Worm (Caenorhabditis elegans) whole organism, young adult: ENCODE data around the gene col-123.
A peak's percentile ranks its signal among the peaks of the same experiment; 100 is the strongest.

Experiments used
- B0035.1 ChIP-seq: sonication (generic microtip); optimal IDR thresholded peaks from 2 replicates; lab custom pipeline; 2016; ENCODE audit warnings: missing genetic modification characterization, mild to moderate bottlenecking, missing compliant biosample characterization, missing genotype, missing genetic modification reagents
- F23B12.7 ChIP-seq: sonication (generic microtip); optimal IDR thresholded peaks from 2 replicates; lab custom pipeline; 2017; ENCODE audit warnings: missing genetic modification characterization, mild to moderate bottlenecking, missing compliant biosample characterization, antibody characterized with exemption, moderate library complexity; ENCODE audit not compliant: insufficient read depth
- F33H1.4 ChIP-seq: fragments of 200-800 bp; sonication (Bioruptor generic); IDR thresholded peaks from 2 replicates; pipeline ENCODE4 v1.3.6; 2022; ENCODE audit warnings: missing genetic modification reagents, missing genetic modification characterization, missing compliant biosample characterization
- F37B4.10 ChIP-seq: fragments of 200-800 bp; sonication (Bioruptor generic); IDR thresholded peaks from 2 replicates; pipeline ENCODE4 v1.3.6; 2022; ENCODE audit warnings: missing genetic modification characterization, missing compliant biosample characterization
- F39B2.1 ChIP-seq: fragments of 200-800 bp; sonication (Bioruptor generic); IDR thresholded peaks from 2 replicates; pipeline ENCODE4 v1.3.6; 2022; ENCODE audit warnings: missing genetic modification reagents, missing genetic modification characterization, missing compliant biosample characterization
- F52B5.7 ChIP-seq: sonication (generic microtip); optimal IDR thresholded peaks from 2 replicates; lab custom pipeline; 2016; ENCODE audit warnings: mild to moderate bottlenecking, missing genetic modification characterization, missing compliant biosample characterization
- F57C9.4 ChIP-seq: sonication (generic microtip); optimal IDR thresholded peaks from 2 replicates; lab custom pipeline; 2017; ENCODE audit warnings: mild to moderate bottlenecking, missing genetic modification characterization, missing compliant biosample characterization
- Y53G8AR.9 ChIP-seq: fragments of 200-800 bp; sonication (Bioruptor generic); conservative IDR thresholded peaks from 2 replicates; pipeline ENCODE4 v1.3.6; 2022; ENCODE audit warnings: missing genetic modification reagents, missing genetic modification characterization, missing compliant biosample characterization
- Y56A3A.18 ChIP-seq: fragments of 200-800 bp; sonication (Bioruptor generic); IDR thresholded peaks from 2 replicates; pipeline ENCODE4 v1.3.6; 2022; ENCODE audit warnings: missing genetic modification reagents, missing genetic modification characterization, missing compliant biosample characterization
- aptf-3 ChIP-seq: fragments of 200-800 bp; sonication (Bioruptor generic); IDR thresholded peaks from 2 replicates; pipeline ENCODE4 v1.3.6; 2022; ENCODE audit warnings: missing genetic modification characterization, missing compliant biosample characterization
- attf-6 ChIP-seq: fragments of 200-800 bp; sonication (Bioruptor generic); IDR thresholded peaks from 2 replicates; pipeline ENCODE4 v1.3.6; 2022; ENCODE audit warnings: missing genetic modification reagents, missing genetic modification characterization, missing compliant biosample characterization
- bed-1 ChIP-seq: fragments of 200-800 bp; sonication (Bioruptor generic); IDR thresholded peaks from 2 replicates; pipeline ENCODE4 v1.3.6; 2022; ENCODE audit warnings: missing genetic modification reagents, missing genetic modification characterization, missing compliant biosample characterization
- bed-2 ChIP-seq: fragments of 200-800 bp; sonication (Bioruptor generic); IDR thresholded peaks from 2 replicates; pipeline ENCODE4 v1.3.6; 2022; ENCODE audit warnings: missing genetic modification reagents, missing genetic modification characterization, missing compliant biosample characterization
- cebp-1 ChIP-seq, 2 experiments: fragments of 200-800 bp in 1 of 2; sonication (Bioruptor generic) in 1 of 2; sonication (generic microtip) in 1 of 2; IDR thresholded peaks in 1 of 2; optimal IDR thresholded peaks in 1 of 2; 2 replicates each; pipeline versions ENCODE4 v1.3.6 to Lab custom; 2017 to 2022; ENCODE audit warnings: missing compliant biosample characterization in 2 of 2, missing genetic modification characterization in 2 of 2, mild to moderate bottlenecking in 1 of 2, missing genetic modification reagents in 1 of 2, moderate library complexity in 1 of 2
- cebp-2 ChIP-seq: fragments of 200-800 bp; sonication (Bioruptor generic); IDR thresholded peaks from 2 replicates; pipeline ENCODE4 v1.3.6; 2022; ENCODE audit warnings: missing genetic modification characterization, missing compliant biosample characterization
- ceh-27 ChIP-seq: fragments of 200-800 bp; sonication (Bioruptor generic); optimal IDR thresholded peaks from 2 replicates; lab custom pipeline; 2018; ENCODE audit warnings: mild to moderate bottlenecking, missing genetic modification characterization, moderate library complexity, missing compliant biosample characterization
- ceh-40 ChIP-seq: fragments of 200-800 bp; sonication (Bioruptor generic); IDR thresholded peaks from 2 replicates; pipeline ENCODE4 v1.3.6; 2022; ENCODE audit warnings: missing genetic modification characterization, missing compliant biosample characterization
- ceh-79 ChIP-seq: sonication (generic microtip); optimal IDR thresholded peaks from 2 replicates; lab custom pipeline; 2017; ENCODE audit warnings: mild to moderate bottlenecking, missing genetic modification characterization, missing compliant biosample characterization
- egl-18 ChIP-seq: fragments of 200-800 bp; sonication (Bioruptor generic); IDR thresholded peaks from 2 replicates; pipeline ENCODE4 v1.3.6; 2022; ENCODE audit warnings: missing genetic modification reagents, missing genetic modification characterization, missing compliant biosample characterization
- ekl-4 ChIP-seq: fragments of 200-800 bp; sonication (Bioruptor generic); IDR thresholded peaks from 2 replicates; pipeline ENCODE4 v1.3.6; 2022; ENCODE audit warnings: missing genetic modification reagents, missing genetic modification characterization, missing compliant biosample characterization
- gei-17 ChIP-seq: fragments of 200-800 bp; sonication (Bioruptor generic); optimal IDR thresholded peaks from 2 replicates; lab custom pipeline; 2018; ENCODE audit warnings: mild to moderate bottlenecking, missing genetic modification characterization, missing compliant biosample characterization
- hmg-1.2 ChIP-seq: fragments of 200-800 bp; sonication (Bioruptor generic); IDR thresholded peaks from 2 replicates; pipeline ENCODE4 v1.3.6; 2022; ENCODE audit warnings: missing genetic modification reagents, missing genetic modification characterization, missing compliant biosample characterization
- hrde-1 ChIP-seq: sonication (generic microtip); optimal IDR thresholded peaks from 2 replicates; lab custom pipeline; 2016; ENCODE audit warnings: missing genetic modification characterization, mild to moderate bottlenecking, missing compliant biosample characterization, moderate library complexity, missing genotype, missing genetic modification reagents, borderline replicate concordance
- lag-1 ChIP-seq: fragments of 200-800 bp; sonication (Bioruptor generic); IDR thresholded peaks from 2 replicates; pipeline ENCODE4 v1.3.6; 2022; ENCODE audit warnings: missing genetic modification reagents, missing genetic modification characterization, missing compliant biosample characterization
- lin-26 ChIP-seq: fragments of 200-800 bp; sonication (Bioruptor generic); IDR thresholded peaks from 2 replicates; pipeline ENCODE4 v1.3.6; 2022; ENCODE audit warnings: missing genetic modification reagents, missing genetic modification characterization, missing compliant biosample characterization
- lin-54 ChIP-seq: fragments of 200-800 bp; sonication (Bioruptor generic); optimal IDR thresholded peaks from 2 replicates; lab custom pipeline; 2018; ENCODE audit warnings: mild to moderate bottlenecking, missing genetic modification characterization, missing compliant biosample characterization
- madf-8 ChIP-seq: fragments of 200-800 bp; sonication (Bioruptor generic); conservative IDR thresholded peaks from 2 replicates; pipeline ENCODE4 v1.3.6; 2022; ENCODE audit warnings: missing genetic modification reagents, missing genetic modification characterization, missing compliant biosample characterization
- mel-28 ChIP-seq: sonication (generic microtip); optimal IDR thresholded peaks from 2 replicates; lab custom pipeline; 2016; ENCODE audit warnings: borderline replicate concordance, mild to moderate bottlenecking, missing genetic modification characterization, missing compliant biosample characterization
- nfya-1 ChIP-seq: sonication (generic microtip); optimal IDR thresholded peaks from 2 replicates; lab custom pipeline; 2017; ENCODE audit warnings: antibody characterized with exemption, missing compliant biosample characterization, missing genetic modification characterization, borderline replicate concordance; ENCODE audit not compliant: insufficient read depth
- nfyb-1 ChIP-seq: fragments of 200-800 bp; sonication (Bioruptor generic); IDR thresholded peaks from 2 replicates; pipeline ENCODE4 v1.3.6; 2022; ENCODE audit warnings: missing genetic modification reagents, missing genetic modification characterization, missing compliant biosample characterization
- nhr-120 ChIP-seq: fragments of 200-800 bp; sonication (Bioruptor generic); IDR thresholded peaks from 2 replicates; pipeline ENCODE4 v1.3.6; 2022; ENCODE audit warnings: missing genetic modification characterization, missing compliant biosample characterization
- nhr-90 ChIP-seq: sonication (generic microtip); optimal IDR thresholded peaks from 2 replicates; lab custom pipeline; 2016; ENCODE audit warnings: missing genotype, mild to moderate bottlenecking, missing genetic modification characterization, missing compliant biosample characterization
- repo-1 ChIP-seq: sonication (generic microtip); optimal IDR thresholded peaks from 2 replicates; lab custom pipeline; 2017; ENCODE audit warnings: mild to moderate bottlenecking, missing genetic modification characterization, missing compliant biosample characterization
- rpc-1 ChIP-seq, 2 experiments: fragments of 150-350 bp in 1 of 2; sonication (generic microtip) in 1 of 2; optimal IDR thresholded peaks; 2 replicates each; lab custom pipeline; 2014 to 2018; ENCODE audit warnings: missing biosample characterization in 1 of 2, missing genetic modification characterization in 1 of 2, missing genetic modification reagents in 1 of 2, missing genotype in 1 of 2
- somi-1 ChIP-seq: fragments of 200-800 bp; sonication (Bioruptor generic); optimal IDR thresholded peaks from 2 replicates; lab custom pipeline; 2018; ENCODE audit warnings: mild to moderate bottlenecking, missing genetic modification characterization, missing compliant biosample characterization
- sptf-2 ChIP-seq: fragments of 200-800 bp; sonication (Bioruptor generic); optimal IDR thresholded peaks from 2 replicates; lab custom pipeline; 2018; ENCODE audit warnings: mild to moderate bottlenecking, missing genetic modification characterization, missing compliant biosample characterization
- tbx-9 ChIP-seq: sonication (generic microtip); optimal IDR thresholded peaks from 2 replicates; lab custom pipeline; 2016; ENCODE audit warnings: borderline replicate concordance, missing genetic modification characterization, inconsistent platforms, missing compliant biosample characterization
- tlf-1 ChIP-seq: fragments of 200-800 bp; sonication (Bioruptor generic); optimal IDR thresholded peaks from 2 replicates; lab custom pipeline; 2018; ENCODE audit warnings: mild to moderate bottlenecking, missing genetic modification characterization, missing compliant biosample characterization
- unc-62 ChIP-seq: fragments of 150-350 bp; optimal IDR thresholded peaks from 2 replicates; lab custom pipeline; 2014; ENCODE audit warnings: missing biosample characterization, missing genetic modification reagents, missing genetic modification characterization
- zfh-2 ChIP-seq: fragments of 200-800 bp; sonication (Bioruptor generic); conservative IDR thresholded peaks from 2 replicates; pipeline ENCODE4 v1.3.6; 2022; ENCODE audit warnings: missing genetic modification reagents, missing genetic modification characterization, missing compliant biosample characterization
- zim-3 ChIP-seq: sonication (generic microtip); optimal IDR thresholded peaks from 2 replicates; lab custom pipeline; 2017; ENCODE audit warnings: mild to moderate bottlenecking, missing genetic modification characterization, moderate library complexity, missing compliant biosample characterization
- ztf-26 ChIP-seq: sonication (generic microtip); optimal IDR thresholded peaks from 2 replicates; lab custom pipeline; 2017; ENCODE audit warnings: missing genetic modification characterization, missing compliant biosample characterization
- ztf-28 ChIP-seq: fragments of 200-800 bp; sonication (Bioruptor generic); IDR thresholded peaks from 2 replicates; pipeline ENCODE4 v1.3.6; 2022; ENCODE audit warnings: missing genetic modification reagents, missing genetic modification characterization, missing compliant biosample characterization
- ztf-3 ChIP-seq: fragments of 200-800 bp; sonication (Bioruptor generic); optimal IDR thresholded peaks from 2 replicates; lab custom pipeline; 2018; ENCODE audit warnings: mild to moderate bottlenecking, missing genetic modification characterization, missing compliant biosample characterization

Gene col-123

DNA sequence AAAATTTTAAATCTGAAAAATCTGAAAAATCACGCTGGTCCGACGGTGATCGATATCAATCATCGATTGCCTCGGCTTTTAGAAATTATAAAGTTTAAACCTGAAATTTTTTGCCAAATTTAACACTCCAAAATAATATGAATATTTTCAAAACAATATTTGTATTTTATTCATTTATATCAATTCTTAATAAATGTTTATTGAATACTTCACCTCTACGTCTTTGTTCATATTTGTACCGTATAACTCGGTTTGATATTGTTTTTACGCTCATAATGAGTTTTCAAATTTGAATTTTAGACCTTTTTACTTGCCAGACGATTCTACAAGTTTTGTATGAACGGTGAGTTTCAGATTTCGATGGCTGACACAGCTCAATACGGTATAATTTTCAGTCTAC is 43.1 kb downstream of the col-123 start, which contains the start of the genes K07F5.15 and K07F5.22:
K07F5.15 (plus strand) TSS at position 301 of the 400 bp plus-strand sequence.
K07F5.22 (plus strand) TSS at position 301 of the 400 bp plus-strand sequence.
- no peak for TF ChIP-seq tlf-1
- TF ChIP-seq F23B12.7 (tag; lab: Kevin White, UChicago), result no peak
- TF ChIP-seq ceh-27 (GFP tag; lab: Kevin White, UChicago), result no peak
- no peak for TF ChIP-seq B0035.1
- TF ChIP-seq repo-1, result no peak
- TF ChIP-seq Y56A3A.18, result no peak
- TF ChIP-seq ztf-28 (GFP tag; lab: Robert Waterston, UW), result no peak
- TF ChIP-seq ztf-26 (tag; lab: Kevin White, UChicago), result no peak
- TF ChIP-seq F39B2.1 (GFP tag; lab: Robert Waterston, UW), result no peak
- no peak for TF ChIP-seq ekl-4 (GFP tag; lab: Robert Waterston, UW)
- no peak for TF ChIP-seq gei-17 (GFP tag; lab: Kevin White, UChicago)
- TF ChIP-seq tbx-9 (tag; lab: Kevin White, UChicago), result no peak
- TF ChIP-seq F57C9.4 (tag; lab: Kevin White, UChicago), result no peak
- TF ChIP-seq zim-3, result no peak
- TF ChIP-seq ceh-79 (tag; lab: Kevin White, UChicago), result no peak
- no peak for TF ChIP-seq lag-1 (GFP tag; lab: Robert Waterston, UW)
- no peak for TF ChIP-seq nfyb-1 (GFP tag; lab: Robert Waterston, UW)
- TF ChIP-seq egl-18 (GFP tag; lab: Robert Waterston, UW), result no peak
- no peak for TF ChIP-seq cebp-2 (GFP tag; lab: Robert Waterston, UW)

DNA sequence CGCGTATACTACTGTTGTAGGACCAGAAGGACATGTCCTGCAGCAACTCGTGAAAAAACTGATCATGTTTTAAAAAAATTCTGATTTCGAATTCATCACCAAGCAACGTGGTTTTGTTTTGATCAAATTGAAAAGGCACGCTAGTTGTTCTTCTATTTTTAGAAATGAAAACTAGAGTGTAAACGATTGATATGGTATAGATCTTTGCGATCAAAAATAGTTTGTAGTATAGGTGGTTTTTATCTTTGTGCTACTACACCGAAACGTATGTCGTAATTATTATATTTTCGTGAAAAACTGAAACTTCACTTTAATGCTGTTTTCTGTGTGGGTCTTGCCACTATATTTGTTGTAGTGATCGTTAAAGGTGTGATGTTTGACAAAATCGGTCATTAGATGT is 45.1 kb downstream of the col-123 start:
- TF ChIP-seq repo-1, result no peak
- no peak for TF ChIP-seq rpc-1 (optimal IDR thresholded peaks at IDR 0.05; lab: Kevin White, UChicago)
- TF ChIP-seq rpc-1 (tag; optimal IDR thresholded peaks at IDR 0.05; lab: Kevin White, UChicago), result no peak
- TF ChIP-seq unc-62 (GFP tag; lab: Kevin White, UChicago), result no peak
- TF ChIP-seq Y53G8AR.9 (GFP tag; lab: Robert Waterston, UW), result no peak
- no peak for TF ChIP-seq F39B2.1 (GFP tag; lab: Robert Waterston, UW)
- no peak for TF ChIP-seq F23B12.7 (tag; lab: Kevin White, UChicago)
- TF ChIP-seq bed-2 (GFP tag; lab: Robert Waterston, UW), result no peak
- TF ChIP-seq gei-17 (GFP tag; lab: Kevin White, UChicago), result no peak
- no peak for TF ChIP-seq zim-3
- no peak for TF ChIP-seq madf-8 (GFP tag; lab: Robert Waterston, UW)
- TF ChIP-seq nhr-120 (GFP tag; lab: Robert Waterston, UW), result no peak
- TF ChIP-seq attf-6 (GFP tag; lab: Robert Waterston, UW), result no peak
- TF ChIP-seq mel-28, result no peak
- TF ChIP-seq ztf-3, result no peak
- no peak for TF ChIP-seq tlf-1
- no peak for TF ChIP-seq cebp-1 (GFP tag; IDR thresholded peaks at IDR 0.05; lab: Robert Waterston, UW)
- no peak for TF ChIP-seq cebp-1 (tag; optimal IDR thresholded peaks at IDR 0.05; lab: Kevin White, UChicago)

ce11 chrIV:9867915-9868314 is 46.2 kb downstream of the col-123 start:
- TF ChIP-seq F37B4.10 (GFP tag; lab: Robert Waterston, UW) (no peak), ceh-27 (GFP tag; lab: Kevin White, UChicago) (peak; percentile 6), F52B5.7 (no peak), ztf-26 (tag; lab: Kevin White, UChicago) (peak; percentile 84), zfh-2 (GFP tag; lab: Robert Waterston, UW) (no peak), lin-26 (peak; percentile 48; the same call in 1 of the 2 replicates), lin-54 (GFP tag; lab: Kevin White, UChicago) (no peak), ztf-3 (no peak), somi-1 (GFP tag; lab: Kevin White, UChicago) (peak; percentile 96), bed-1 (GFP tag; lab: Robert Waterston, UW) (no peak), F23B12.7 (tag; lab: Kevin White, UChicago) (no peak), hrde-1 (tag; lab: Kevin White, UChicago) (no peak), F33H1.4 (GFP tag; lab: Robert Waterston, UW) (no peak), hmg-1.2 (GFP tag; lab: Robert Waterston, UW) (no peak), ceh-79 (tag; lab: Kevin White, UChicago) (no peak), ceh-40 (GFP tag; lab: Robert Waterston, UW) (no peak), sptf-2 (GFP tag; lab: Kevin White, UChicago) (no peak), nhr-90 (tag; lab: Kevin White, UChicago) (no peak), F57C9.4 (tag; lab: Kevin White, UChicago) (no peak), aptf-3 (GFP tag; lab: Robert Waterston, UW) (no peak), nfyb-1 (GFP tag; lab: Robert Waterston, UW) (no peak), nfya-1 (tag; lab: Kevin White, UChicago) (no peak)
